Fruit fly (Drosophila melanogaster): ENCODE results near the gene CG10979.

CG10979 gene

DNA sequence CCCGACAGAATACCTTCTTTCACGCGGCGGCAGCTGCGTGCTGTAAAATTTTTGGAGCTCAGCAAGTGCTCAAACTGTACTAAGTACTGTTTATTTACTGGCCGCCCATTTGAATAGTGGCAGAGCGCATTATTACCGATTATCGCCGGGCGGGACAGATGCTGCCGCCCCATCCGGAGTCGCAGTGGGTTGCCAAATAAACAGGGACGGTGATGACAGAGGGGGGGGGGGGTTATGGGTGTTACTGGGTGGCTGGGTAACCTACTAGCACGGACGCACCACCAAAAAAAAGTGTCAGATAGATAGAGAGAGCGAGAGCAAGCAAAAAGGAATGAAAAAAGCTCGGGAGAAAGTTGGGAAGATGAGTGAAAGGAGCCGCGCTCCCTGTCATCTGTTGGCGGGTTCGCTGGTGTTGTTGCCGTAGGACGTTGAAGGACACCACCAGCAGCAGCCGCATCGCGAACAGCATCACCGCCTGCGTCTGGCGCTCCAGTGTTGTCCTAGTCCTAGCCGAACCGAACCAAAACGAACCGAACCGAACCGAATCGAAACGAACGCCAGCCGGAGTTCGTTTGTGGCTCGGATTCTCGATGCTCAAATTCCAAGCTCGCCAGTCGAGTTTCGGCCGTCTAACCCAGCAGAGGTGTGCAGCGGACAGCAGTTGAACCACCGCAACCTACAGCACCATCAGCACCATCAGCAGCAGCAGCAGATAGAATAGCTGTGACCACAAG, 7.4 kb downstream of the CG10979 start, which contains the start of gene CG11000:
CG11000 (plus strand) TSS at position 626 of the 734 bp plus-strand sequence.
- TF ChIP-seq CTCF (optimal IDR thresholded peaks at IDR 0.05) (no peak), CG8478 (optimal IDR thresholded peaks at IDR 0.05) (no peak)

DNA sequence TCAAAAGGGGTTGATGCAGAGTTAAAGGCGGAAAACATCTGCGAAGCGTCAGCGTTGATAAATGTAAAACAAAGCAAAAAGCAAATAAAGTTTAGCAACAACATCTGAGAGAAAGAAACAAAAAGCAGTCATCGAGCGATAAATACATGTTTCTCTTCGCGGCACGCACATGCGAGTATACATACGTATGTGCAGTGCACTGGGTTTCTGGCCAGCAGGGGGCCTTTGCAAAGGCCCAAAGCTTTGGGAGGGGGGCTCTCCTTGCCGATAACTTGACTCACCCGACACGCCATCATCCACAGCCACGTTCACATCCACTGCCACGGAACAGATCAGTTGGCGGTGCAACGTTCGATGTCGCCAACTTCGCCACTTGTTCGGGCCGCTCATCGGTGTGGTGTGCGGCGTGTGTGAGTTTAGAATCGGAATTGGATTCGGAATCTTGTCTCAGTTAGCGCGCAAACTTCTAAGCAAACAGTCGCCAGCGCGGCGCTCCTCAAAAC, 18.7 kb downstream of the CG10979 start, which contains the start of gene CG42675:
CG42675 (plus strand) TSS at position 453 of the 503 bp plus-strand sequence.
- TF ChIP-seq CTCF (optimal IDR thresholded peaks at IDR 0.05) = no peak
- no peak for TF ChIP-seq CG8478 (optimal IDR thresholded peaks at IDR 0.05)

dm6 chr3R:5821243-5821642, 26.7 kb downstream of the CG10979 start, which contains the start of gene Hpr1:
Gene Hpr1, minus strand, starts transcription at chr3R:5821440.
- TF ChIP-seq CTCF (optimal IDR thresholded peaks at IDR 0.05) (no peak), CG8478 (optimal IDR thresholded peaks at IDR 0.05) (no peak)

dm6 chr3R:5821750-5822149, 27.2 kb downstream of the CG10979 start, which contains the start of gene CG46303:
Gene CG46303, plus strand, starts transcription at chr3R:5821972.
- TF ChIP-seq CTCF (optimal IDR thresholded peaks at IDR 0.05) (no peak), CG8478 (optimal IDR thresholded peaks at IDR 0.05) (no peak)

dm6 chr3R:5824456-5824855, 30.0 kb downstream of the CG10979 start, which contains the start of the genes Sec20 and dgrn:
Gene Sec20, minus strand, starts transcription at chr3R:5824532.
Gene dgrn, plus strand, starts transcription at chr3R:5824615.
- TF ChIP-seq CTCF (optimal IDR thresholded peaks at IDR 0.05) (no peak), CG8478 (optimal IDR thresholded peaks at IDR 0.05) (no peak)

dm6 chr3R:5829762-5830161, 35.3 kb downstream of the CG10979 start, which contains the start of gene glob3:
Gene glob3, plus strand, starts transcription at chr3R:5830062.
- no peak for TF ChIP-seq CTCF (optimal IDR thresholded peaks at IDR 0.05)
- TF ChIP-seq CG8478 (optimal IDR thresholded peaks at IDR 0.05) = no peak

- no peak for TF ChIP-seq CG8478 (optimal IDR thresholded peaks at IDR 0.05)
- no peak for TF ChIP-seq CTCF (optimal IDR thresholded peaks at IDR 0.05)
Observed at dm6 chr3R:5831339-5831738, 36.8 kb downstream of the CG10979 start, which contains the start of gene CG1208. Gene CG1208, plus strand, starts transcription at chr3R:5831639.

dm6 chr3R:5832345-5832981, 38.0 kb downstream of the CG10979 start:
- TF ChIP-seq CG8478 (optimal IDR thresholded peaks at IDR 0.05) (no peak), CTCF (optimal IDR thresholded peaks at IDR 0.05) (no peak)

- TF ChIP-seq CTCF (optimal IDR thresholded peaks at IDR 0.05) = no peak
- TF ChIP-seq CG8478 (optimal IDR thresholded peaks at IDR 0.05) = no peak
Observed at dm6 chr3R:5833948-5834504, 39.5 kb downstream of the CG10979 start.

DNA sequence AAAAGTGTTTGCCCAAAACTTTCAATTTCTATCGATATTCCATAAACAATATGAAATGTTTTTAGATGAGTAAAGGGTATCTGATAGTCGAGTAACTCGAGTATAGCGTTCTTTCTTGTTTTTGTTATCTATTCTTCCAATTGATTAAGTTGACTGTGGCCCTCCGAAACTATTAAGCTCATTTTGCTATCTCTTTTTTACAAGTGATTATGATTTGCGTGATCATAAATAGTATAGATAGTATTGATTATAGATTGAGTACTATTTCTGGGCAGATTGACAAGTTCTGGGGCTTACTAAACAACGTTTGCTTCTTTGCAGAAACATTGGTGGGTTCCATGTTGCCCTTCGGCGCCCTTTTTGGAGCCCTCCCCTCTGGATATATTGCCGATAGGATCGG, 42.0 kb downstream of the CG10979 start:
- TF ChIP-seq CTCF (optimal IDR thresholded peaks at IDR 0.05) (no peak), CG8478 (optimal IDR thresholded peaks at IDR 0.05) (no peak)

dm6 chr3R:5838683-5839365, 44.3 kb downstream of the CG10979 start:
- TF ChIP-seq CTCF (optimal IDR thresholded peaks at IDR 0.05) (no peak), CG8478 (optimal IDR thresholded peaks at IDR 0.05) (no peak)

DNA sequence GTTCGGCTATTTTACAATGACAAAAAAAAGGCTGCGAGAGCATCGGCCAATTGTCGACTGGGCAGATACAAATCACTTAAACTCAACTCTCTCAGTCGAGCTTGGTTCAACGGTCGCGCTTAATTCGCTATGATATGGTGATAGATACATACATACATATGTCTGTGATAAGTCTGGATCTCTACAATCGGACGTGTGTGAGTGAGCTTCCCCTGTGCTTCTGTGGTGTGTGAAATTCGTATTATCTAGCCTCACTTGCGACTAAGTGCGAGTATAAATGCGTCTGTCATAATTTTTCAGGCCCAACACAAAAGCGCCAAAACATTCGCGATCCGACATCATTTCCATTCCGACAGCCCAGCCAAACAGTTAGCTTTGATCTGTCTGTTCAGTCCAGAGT, 46.4 kb downstream of the CG10979 start, which contains the start of gene CG1213:
CG1213 (plus strand) TSS at position 301 of the 400 bp plus-strand sequence.
- TF ChIP-seq CTCF (optimal IDR thresholded peaks at IDR 0.05) = no peak
- TF ChIP-seq CG8478 (optimal IDR thresholded peaks at IDR 0.05) = no peak

DNA sequence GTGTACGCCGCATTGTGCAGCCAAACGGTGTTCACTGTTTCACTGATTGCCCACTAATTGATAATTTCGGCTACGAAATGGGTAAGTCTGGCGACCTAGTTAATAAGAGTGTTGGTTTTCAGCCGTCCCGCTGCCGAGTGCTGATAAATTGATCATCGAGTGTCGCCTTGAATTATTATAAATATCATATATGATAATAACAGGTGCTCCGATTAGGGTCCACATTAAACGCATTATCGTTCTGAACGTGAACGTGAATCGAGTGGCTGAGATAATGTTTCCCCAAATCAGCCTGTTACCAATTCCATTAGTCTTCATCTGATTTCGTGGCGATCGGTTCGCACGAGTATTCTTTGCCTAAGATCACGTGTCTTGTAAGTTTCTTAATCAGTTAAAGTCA, 46.8 kb downstream of the CG10979 start:
- no peak for TF ChIP-seq CG8478 (optimal IDR thresholded peaks at IDR 0.05)
- TF ChIP-seq CTCF (optimal IDR thresholded peaks at IDR 0.05) = no peak

DNA sequence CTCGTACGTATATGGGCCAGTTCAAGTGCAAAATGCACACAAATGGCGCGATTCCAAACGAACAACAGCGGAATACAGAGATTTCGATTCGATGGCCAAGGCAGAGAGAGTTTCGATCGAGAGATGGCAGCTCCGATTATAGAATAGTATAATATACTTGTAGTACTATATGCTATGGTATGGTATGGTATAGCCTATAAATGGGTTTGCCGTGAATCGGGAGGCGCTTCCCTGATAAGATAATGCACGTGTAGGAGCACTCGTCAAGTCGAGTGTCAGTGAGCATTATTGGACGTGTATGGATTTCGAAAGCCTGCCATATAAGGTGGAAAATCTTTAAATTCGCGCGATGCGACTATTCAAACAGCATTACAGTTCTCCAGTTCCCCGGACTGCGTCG, 49.0 kb downstream of the CG10979 start:
- TF ChIP-seq CTCF (optimal IDR thresholded peaks at IDR 0.05) (no peak), CG8478 (optimal IDR thresholded peaks at IDR 0.05) (no peak)

Data from S2 (cell line).